Fruit fly (Drosophila melanogaster) whole organism, embryonic: ENCODE data around the gene CG31122.
A peak's percentile ranks its signal among the peaks of the same experiment; 100 is the strongest.

Experiments used
- C15 ChIP-seq: fragments of 200-800 bp; sonication (Bioruptor generic); IDR thresholded peaks from 3 replicates; pipeline ENCODE4 v1.3.6; 2022; ENCODE audit warnings: missing biosample characterization, missing genetic modification characterization
- CG1024 ChIP-seq: fragments of 200-800 bp; sonication (Bioruptor generic); IDR thresholded peaks from 2 replicates; pipeline ENCODE4 v1.3.6; 2022; ENCODE audit warnings: missing biosample characterization, missing genetic modification characterization
- CG10654 ChIP-seq: fragments of 200-800 bp; sonication (Bioruptor generic); optimal IDR thresholded peaks from 2 replicates; lab custom pipeline; 2016; ENCODE audit warnings: missing biosample characterization, missing genetic modification characterization
- CG11695 ChIP-seq: fragments of 200-800 bp; sonication (Bioruptor generic); IDR thresholded peaks from 3 replicates; pipeline ENCODE4 v1.3.6; 2022; ENCODE audit warnings: missing biosample characterization, missing genetic modification characterization
- CG11723 ChIP-seq: fragments of 200-800 bp; sonication (Bioruptor generic); optimal IDR thresholded peaks from 2 replicates; lab custom pipeline; 2017; ENCODE audit warnings: missing biosample characterization, mild to moderate bottlenecking, missing genetic modification characterization
- CG12659 ChIP-seq: fragments of 200-800 bp; sonication (Bioruptor generic); optimal IDR thresholded peaks from 3 replicates; lab custom pipeline; 2017; ENCODE audit warnings: mild to moderate bottlenecking, missing biosample characterization, missing genetic modification reagents, missing genetic modification characterization
- CG13296 ChIP-seq: fragments of 200-800 bp; sonication (Bioruptor generic); optimal IDR thresholded peaks from 3 replicates; lab custom pipeline; 2018; ENCODE audit warnings: missing biosample characterization, mild to moderate bottlenecking, missing genetic modification characterization
- CG14441 ChIP-seq: fragments of 200-800 bp; sonication (Bioruptor generic); IDR thresholded peaks from 2 replicates; pipeline ENCODE4 v1.3.6; 2022; ENCODE audit warnings: missing biosample characterization, missing genetic modification characterization
- CG14860 ChIP-seq: fragments of 200-800 bp; sonication (Bioruptor generic); IDR thresholded peaks from 3 replicates; pipeline ENCODE4 v1.3.6; 2022; ENCODE audit warnings: missing biosample characterization, missing genetic modification characterization; ENCODE audit not compliant: partially characterized antibody
- CG16813 ChIP-seq: fragments of 200-800 bp; sonication (Bioruptor generic); IDR thresholded peaks from 3 replicates; pipeline ENCODE4 v1.3.6; 2022; ENCODE audit warnings: missing biosample characterization, missing genetic modification characterization; ENCODE audit not compliant: partially characterized antibody
- CG17186 ChIP-seq: fragments of 200-800 bp; sonication (Bioruptor generic); optimal IDR thresholded peaks from 3 replicates; lab custom pipeline; 2017; ENCODE audit warnings: missing biosample characterization, missing genetic modification reagents, missing genetic modification characterization
- CG18262 ChIP-seq: fragments of 200-800 bp; optimal IDR thresholded peaks from 3 replicates; lab custom pipeline; 2019; ENCODE audit warnings: missing biosample characterization, mild to moderate bottlenecking, missing genetic modification characterization, moderate library complexity
- CG2120 ChIP-seq: fragments of 200-800 bp; sonication (Bioruptor generic); optimal IDR thresholded peaks from 3 replicates; lab custom pipeline; 2016; ENCODE audit warnings: missing biosample characterization, missing genetic modification characterization
- CG2199 ChIP-seq: fragments of 200-800 bp; sonication (Bioruptor generic); IDR thresholded peaks from 3 replicates; pipeline ENCODE4 v1.3.6; 2022; ENCODE audit warnings: missing biosample characterization, missing genetic modification characterization
- CG2678 ChIP-seq: fragments of 200-800 bp; sonication (Bioruptor generic); optimal IDR thresholded peaks from 3 replicates; lab custom pipeline; 2019; ENCODE audit warnings: missing biosample characterization, mild to moderate bottlenecking, missing genetic modification characterization, moderate library complexity
- CG2889 ChIP-seq: fragments of 200-800 bp; sonication (Bioruptor generic); IDR thresholded peaks from 3 replicates; pipeline ENCODE4 v1.3.6; 2022; ENCODE audit warnings: missing biosample characterization, missing genetic modification characterization
- CG30020 ChIP-seq: fragments of 200-800 bp; optimal IDR thresholded peaks from 2 replicates; lab custom pipeline; 2019; ENCODE audit warnings: missing biosample characterization, mild to moderate bottlenecking, missing genetic modification characterization, moderate library complexity
- CG31388 ChIP-seq: fragments of 200-800 bp; sonication (Bioruptor generic); optimal IDR thresholded peaks from 2 replicates; lab custom pipeline; 2016; ENCODE audit warnings: missing biosample characterization, missing genetic modification characterization
- CG32532 ChIP-seq: fragments of 200-800 bp; sonication (Bioruptor generic); IDR thresholded peaks from 2 replicates; pipeline ENCODE4 v1.3.6; 2022; ENCODE audit warnings: missing biosample characterization, missing genetic modification characterization
- CG3838 ChIP-seq: fragments of 200-800 bp; sonication (Bioruptor generic); optimal IDR thresholded peaks from 3 replicates; lab custom pipeline; 2016; ENCODE audit warnings: missing biosample characterization, missing genetic modification characterization
- CG4360 ChIP-seq: fragments of 200-800 bp; sonication (Bioruptor generic); IDR thresholded peaks from 2 replicates; pipeline ENCODE4 v1.3.6; 2022; ENCODE audit warnings: missing biosample characterization, missing genetic modification characterization
- CG4854 ChIP-seq: fragments of 200-800 bp; sonication (Bioruptor generic); optimal IDR thresholded peaks from 2 replicates; lab custom pipeline; 2016; ENCODE audit warnings: missing biosample characterization, missing genetic modification characterization, inconsistent platforms
- CG7271 ChIP-seq: fragments of 200-800 bp; sonication (Bioruptor generic); optimal IDR thresholded peaks from 2 replicates; lab custom pipeline; 2018; ENCODE audit warnings: missing biosample characterization, mild to moderate bottlenecking, missing genetic modification characterization, moderate library complexity
- CG7372 ChIP-seq: fragments of 200-800 bp; sonication (Bioruptor generic); IDR thresholded peaks from 2 replicates; pipeline ENCODE4 v1.3.6; 2022; ENCODE audit warnings: missing biosample characterization, missing genetic modification characterization
- CG7987 ChIP-seq: fragments of 200-800 bp; sonication (Bioruptor generic); optimal IDR thresholded peaks from 2 replicates; lab custom pipeline; 2018; ENCODE audit warnings: missing biosample characterization, mild to moderate bottlenecking, missing genetic modification characterization, moderate library complexity
- CG9727 ChIP-seq: fragments of 200-800 bp; sonication (Bioruptor generic); optimal IDR thresholded peaks from 3 replicates; lab custom pipeline; 2017; ENCODE audit warnings: missing biosample characterization, mild to moderate bottlenecking, missing genetic modification characterization
- D ChIP-seq, 2 experiments: fragments of 200-800 bp in 1 of 2; fragments of >200 bp in 1 of 2; sonication (Bioruptor generic) in 1 of 2; optimal IDR thresholded peaks; 2 replicates in 1 of 2; 3 replicates in 1 of 2; lab custom pipeline; 2017; ENCODE audit warnings: mild to moderate bottlenecking in 1 of 2, missing biosample characterization in 1 of 2, missing genetic modification characterization in 1 of 2, missing genetic modification reagents in 1 of 2
- D19B ChIP-seq: fragments of 200-800 bp; sonication (Bioruptor generic); optimal IDR thresholded peaks from 2 replicates; lab custom pipeline; 2017; ENCODE audit warnings: missing biosample characterization, mild to moderate bottlenecking, missing genetic modification characterization
- Dip3 ChIP-seq: fragments of 200-800 bp; sonication (Bioruptor generic); optimal IDR thresholded peaks from 3 replicates; lab custom pipeline; 2016; ENCODE audit warnings: missing biosample characterization, missing genetic modification characterization
- Dll ChIP-seq: fragments of 200-800 bp; sonication (Bioruptor generic); IDR thresholded peaks from 4 replicates; pipeline ENCODE4 v1.3.6; 2022; ENCODE audit warnings: missing biosample characterization, missing genetic modification characterization; ENCODE audit not compliant: partially characterized antibody
- Hmx ChIP-seq: fragments of 200-800 bp; sonication (Bioruptor generic); optimal IDR thresholded peaks from 2 replicates; lab custom pipeline; 2016; ENCODE audit warnings: missing biosample characterization, missing genetic modification characterization
- NC2α ChIP-seq: fragments of 200-800 bp; sonication (Bioruptor generic); optimal IDR thresholded peaks from 2 replicates; lab custom pipeline; 2016; ENCODE audit warnings: missing biosample characterization, missing genetic modification characterization
- Neu2 ChIP-seq: fragments of 200-800 bp; sonication (Bioruptor generic); optimal IDR thresholded peaks from 3 replicates; lab custom pipeline; 2016; ENCODE audit warnings: missing biosample characterization, missing genetic modification characterization, borderline replicate concordance
- Ptx1 ChIP-seq: fragments of 200-800 bp; sonication (Bioruptor generic); IDR thresholded peaks from 2 replicates; pipeline ENCODE4 v1.3.6; 2022; ENCODE audit warnings: missing biosample characterization, missing genetic modification characterization
- Tbp ChIP-seq: fragments of >200 bp; optimal IDR thresholded peaks from 2 replicates; lab custom pipeline; 2018; ENCODE audit warnings: missing biosample characterization, missing genetic modification characterization
- ab ChIP-seq: fragments of 200-800 bp; sonication (Bioruptor generic); optimal IDR thresholded peaks from 2 replicates; lab custom pipeline; 2016; ENCODE audit warnings: missing biosample characterization, missing genetic modification characterization
- ap ChIP-seq: fragments of 200-800 bp; sonication (Bioruptor generic); IDR thresholded peaks from 2 replicates; pipeline ENCODE4 v1.3.6; 2022; ENCODE audit warnings: missing biosample characterization, missing genetic modification characterization
- bbx ChIP-seq: fragments of 200-800 bp; sonication (Bioruptor generic); IDR thresholded peaks from 2 replicates; pipeline ENCODE4 v1.3.6; 2022; ENCODE audit warnings: missing biosample characterization, missing genetic modification characterization; ENCODE audit not compliant: partially characterized antibody
- bowl ChIP-seq: fragments of 200-800 bp; sonication (Bioruptor generic); IDR thresholded peaks from 2 replicates; pipeline ENCODE4 v1.3.6; 2022; ENCODE audit warnings: missing biosample characterization, missing genetic modification characterization
- dan ChIP-seq: fragments of 200-800 bp; sonication (Bioruptor generic); IDR thresholded peaks from 2 replicates; pipeline ENCODE4 v1.3.6; 2022; ENCODE audit warnings: missing biosample characterization, missing genetic modification characterization
- dmrt99B ChIP-seq: fragments of 200-800 bp; sonication (Bioruptor generic); optimal IDR thresholded peaks from 2 replicates; lab custom pipeline; 2018; ENCODE audit warnings: missing biosample characterization, mild to moderate bottlenecking, missing genetic modification characterization, moderate library complexity
- h ChIP-seq: fragments of >200 bp; optimal IDR thresholded peaks from 2 replicates; lab custom pipeline; 2017
- jing ChIP-seq: fragments of 200-800 bp; sonication (Bioruptor generic); optimal IDR thresholded peaks from 2 replicates; lab custom pipeline; 2018; ENCODE audit warnings: missing biosample characterization, mild to moderate bottlenecking, missing genetic modification characterization
- klu ChIP-seq: fragments of 200-800 bp; sonication (Bioruptor generic); IDR thresholded peaks from 2 replicates; pipeline ENCODE4 v1.3.6; 2022; ENCODE audit warnings: missing biosample characterization, missing genetic modification characterization
- lilli ChIP-seq: fragments of 200-800 bp; sonication (Bioruptor generic); optimal IDR thresholded peaks from 3 replicates; lab custom pipeline; 2016; ENCODE audit warnings: missing biosample characterization, missing genetic modification characterization
- mld ChIP-seq: fragments of 200-800 bp; sonication (Bioruptor generic); IDR thresholded peaks from 3 replicates; pipeline ENCODE4 v1.3.6; 2022; ENCODE audit warnings: missing biosample characterization, missing genetic modification characterization; ENCODE audit not compliant: partially characterized antibody
- sqz ChIP-seq: fragments of 200-800 bp; sonication (Bioruptor generic); optimal IDR thresholded peaks from 3 replicates; lab custom pipeline; 2018; ENCODE audit warnings: missing biosample characterization, mild to moderate bottlenecking, missing genetic modification characterization
- stwl ChIP-seq: fragments of 200-800 bp; sonication (Bioruptor generic); optimal IDR thresholded peaks from 3 replicates; lab custom pipeline; 2018; ENCODE audit warnings: missing biosample characterization, mild to moderate bottlenecking, missing genetic modification characterization, moderate library complexity
- zfh2 ChIP-seq: fragments of 200-800 bp; sonication (Bioruptor generic); optimal IDR thresholded peaks from 2 replicates; lab custom pipeline; 2016; ENCODE audit warnings: missing biosample characterization, missing genetic modification characterization

CG31122 gene

dm6 chr3R:18398954-18399697 is 13.5 kb downstream of the CG31122 start, which contains the start of gene Vha100-2 (continued):
- TF ChIP-seq CG2678 = peak; percentile 33
- TF ChIP-seq bbx = peak; percentile 71
- no peak for TF ChIP-seq h (lab: Kevin White, UChicago)
- TF ChIP-seq CG4854 (GFP tag; lab: Kevin White, UChicago) = no peak
- TF ChIP-seq zfh2 (GFP tag; lab: Kevin White, UChicago) = no peak
- no peak for TF ChIP-seq CG30020 (tag; lab: Kevin White, UChicago)
- TF ChIP-seq Hmx (GFP tag; lab: Kevin White, UChicago) = no peak
- no peak for TF ChIP-seq Neu2
- peak; percentile 16 for TF ChIP-seq CG9727
- TF ChIP-seq CG11723 (GFP tag; lab: Kevin White, UChicago) = no peak
- no peak for TF ChIP-seq CG10654
- TF ChIP-seq dmrt99B (tag; lab: Kevin White, UChicago) = no peak
- no peak for TF ChIP-seq Tbp (GFP tag; lab: Kevin White, UChicago)
- peak; percentile 48; the same call in 1 of the 3 replicates for TF ChIP-seq CG11695 (GFP tag; lab: Robert Waterston, UW)
- no peak for TF ChIP-seq ab (GFP tag; lab: Kevin White, UChicago)
- peak; percentile 13; the same call in 1 of the 2 replicates for TF ChIP-seq CG1024
- TF ChIP-seq CG13296 = peak; percentile 56
- peak; percentile 13; the same call in 1 of the 2 replicates for TF ChIP-seq CG4360
- peak; percentile 80 for TF ChIP-seq CG32532
- TF ChIP-seq CG2120 (GFP tag; lab: Kevin White, UChicago) = peak; percentile 49
- no peak for TF ChIP-seq jing (GFP tag; lab: Kevin White, UChicago)
- TF ChIP-seq D19B (GFP tag; lab: Kevin White, UChicago) = peak; percentile 97
- no peak for TF ChIP-seq CG16813
- TF ChIP-seq CG14860 (GFP tag; lab: Robert Waterston, UW) = peak; percentile 41; the same call in 1 of the 3 replicates
- TF ChIP-seq klu (GFP tag; lab: Robert Waterston, UW) = no peak
- TF ChIP-seq CG2889 (GFP tag; lab: Robert Waterston, UW) = no peak
- peak; percentile 65 for TF ChIP-seq CG14441 (GFP tag; lab: Robert Waterston, UW)
- TF ChIP-seq Dll (GFP tag; lab: Robert Waterston, UW) = no peak
- TF ChIP-seq CG7987 (GFP tag; lab: Kevin White, UChicago) = peak; percentile 56
- TF ChIP-seq CG7372 (GFP tag; lab: Robert Waterston, UW) = no peak
- no peak for TF ChIP-seq Dip3 (GFP tag; lab: Kevin White, UChicago)
- TF ChIP-seq ap (GFP tag; lab: Robert Waterston, UW) = 0 out of 2 replicates have a peak, but pooled peaks have one; percentile 33
- TF ChIP-seq dan (GFP tag; lab: Robert Waterston, UW) = no peak
- 0 out of 3 replicates have a peak, but pooled peaks have one; percentile 16 for TF ChIP-seq mld (GFP tag; lab: Robert Waterston, UW)
- TF ChIP-seq CG12659 (GFP tag; lab: Kevin White, UChicago) = peak; percentile 61
- no peak for TF ChIP-seq CG18262 (tag; lab: Kevin White, UChicago)
- peak; percentile 68 for TF ChIP-seq CG17186 (GFP tag; lab: Kevin White, UChicago)
- no peak for TF ChIP-seq lilli (GFP tag; lab: Kevin White, UChicago)
- no peak for TF ChIP-seq bowl (GFP tag; lab: Robert Waterston, UW)
- TF ChIP-seq CG3838 (GFP tag; lab: Kevin White, UChicago) = no peak
- TF ChIP-seq stwl (tag; lab: Kevin White, UChicago) = peak; percentile 94
- peak; percentile 26 for TF ChIP-seq sqz (GFP tag; lab: Kevin White, UChicago)
- TF ChIP-seq D (optimal IDR thresholded peaks at IDR 0.05; lab: Kevin White, UChicago) = no peak
- TF ChIP-seq D (GFP tag; optimal IDR thresholded peaks at IDR 0.05; lab: Kevin White, UChicago) = no peak
- TF ChIP-seq C15 (GFP tag; lab: Robert Waterston, UW) = no peak
- no peak for TF ChIP-seq CG31388
- 0 out of 2 replicates have a peak, but pooled peaks have one; percentile 20 for TF ChIP-seq Ptx1 (GFP tag; lab: Robert Waterston, UW)
- peak; percentile 26; the same call in 1 of the 3 replicates for TF ChIP-seq CG2199 (GFP tag; lab: Robert Waterston, UW)
- TF ChIP-seq NC2α (GFP tag; lab: Kevin White, UChicago) = no peak
- no peak for TF ChIP-seq CG7271 (tag; lab: Kevin White, UChicago)
